Worm (Caenorhabditis elegans) whole organism, early embryonic: ENCODE results near the gene dpy-13.
"Not testable (repeated sequence)": the region's sequence is repeated elsewhere in the genome, so short reads cannot be mapped to it uniquely, and the experiment has no call there.

ENCODE experiments used
- B0310.2 ChIP-seq: sonication (generic microtip); optimal IDR thresholded peaks from 2 replicates; lab custom pipeline; 2016; ENCODE audit warnings: mild to moderate bottlenecking, missing genetic modification characterization, missing compliant biosample characterization
- F13C5.2 ChIP-seq: sonication (generic microtip); optimal IDR thresholded peaks from 2 replicates; lab custom pipeline; 2017; ENCODE audit warnings: mild to moderate bottlenecking, missing genetic modification characterization, inconsistent platforms, missing compliant biosample characterization
- aly-1 ChIP-seq: sonication (generic microtip); optimal IDR thresholded peaks from 2 replicates; lab custom pipeline; 2016; ENCODE audit warnings: missing genetic modification characterization, missing compliant biosample characterization
- ama-1 ChIP-seq: fragments of 150-350 bp; optimal IDR thresholded peaks from 2 replicates; lab custom pipeline; 2014
- ceh-13 ChIP-seq: fragments of 200-800 bp; sonication (Bioruptor generic); optimal IDR thresholded peaks from 2 replicates; lab custom pipeline; 2018; ENCODE audit warnings: mild to moderate bottlenecking, missing genetic modification characterization, missing compliant biosample characterization
- ceh-36 ChIP-seq: sonication (generic microtip); optimal IDR thresholded peaks from 2 replicates; lab custom pipeline; 2016; ENCODE audit warnings: missing genetic modification characterization, inconsistent platforms, missing compliant biosample characterization
- ets-7 ChIP-seq: sonication (generic microtip); optimal IDR thresholded peaks from 2 replicates; lab custom pipeline; 2016; ENCODE audit warnings: missing genotype, missing genetic modification characterization, missing compliant biosample characterization
- flt-1 ChIP-seq: fragments of 200-800 bp; sonication (Bioruptor generic); IDR thresholded peaks from 2 replicates; pipeline ENCODE4 v1.3.6; 2022; ENCODE audit warnings: missing genetic modification characterization, missing compliant biosample characterization
- hmbx-1 ChIP-seq: sonication (generic microtip); optimal IDR thresholded peaks from 2 replicates; lab custom pipeline; 2016; ENCODE audit warnings: mild to moderate bottlenecking, missing genetic modification characterization, missing compliant biosample characterization
- hmg-4 ChIP-seq: fragments of 200-800 bp; sonication (Bioruptor generic); optimal IDR thresholded peaks from 2 replicates; lab custom pipeline; 2018; ENCODE audit warnings: mild to moderate bottlenecking, missing genetic modification characterization, missing compliant biosample characterization
- hnd-1 ChIP-seq: sonication (generic microtip); optimal IDR thresholded peaks from 2 replicates; lab custom pipeline; 2016; ENCODE audit warnings: missing genetic modification characterization, missing compliant biosample characterization
- pes-1 ChIP-seq: fragments of 200-800 bp; sonication (Bioruptor generic); IDR thresholded peaks from 2 replicates; pipeline ENCODE4 v1.3.6; 2022; ENCODE audit warnings: missing genetic modification reagents, missing genetic modification characterization, missing compliant biosample characterization
- scrt-1 ChIP-seq: fragments of 200-800 bp; sonication (Bioruptor generic); IDR thresholded peaks from 2 replicates; pipeline ENCODE4 v1.3.6; 2022; ENCODE audit warnings: missing genetic modification characterization, missing compliant biosample characterization
- sea-1 ChIP-seq: fragments of 200-800 bp; sonication (Bioruptor generic); conservative IDR thresholded peaks from 2 replicates; pipeline ENCODE4 v1.3.6; 2022; ENCODE audit warnings: missing genetic modification characterization, missing compliant biosample characterization
- tbx-11 ChIP-seq: fragments of 200-800 bp; sonication (Bioruptor generic); IDR thresholded peaks from 2 replicates; pipeline ENCODE4 v1.3.6; 2022; ENCODE audit warnings: missing genetic modification characterization, missing compliant biosample characterization
- tbx-37 ChIP-seq: fragments of 200-800 bp; sonication (Bioruptor generic); conservative IDR thresholded peaks from 2 replicates; pipeline ENCODE4 v1.3.6; 2022; ENCODE audit warnings: missing genetic modification reagents, missing genetic modification characterization, missing compliant biosample characterization
- tra-4 ChIP-seq: sonication (generic microtip); optimal IDR thresholded peaks from 2 replicates; lab custom pipeline; 2017; ENCODE audit warnings: missing genetic modification characterization, missing compliant biosample characterization

dpy-13 gene

ce11 chrIV:4235315-4236024, at the start of gene dpy-13, which contains the start of gene zipt-2.2:
TSS of gene dpy-13 (plus strand) at chrIV:4235614.
TSS of gene zipt-2.2 (minus strand) at chrIV:4235365.
- no peak for TF ChIP-seq tbx-11 (GFP tag; lab: Robert Waterston, UW)
- TF ChIP-seq sea-1 (GFP tag; lab: Robert Waterston, UW), result no peak
- TF ChIP-seq tra-4 (tag; lab: Kevin White, UChicago), result no peak
- TF ChIP-seq scrt-1 (GFP tag; lab: Robert Waterston, UW), result no peak
- no peak for TF ChIP-seq hmbx-1 (tag; lab: Kevin White, UChicago)
- TF ChIP-seq flt-1 (GFP tag; lab: Robert Waterston, UW), result no peak
- no peak for TF ChIP-seq F13C5.2
- TF ChIP-seq ceh-36 (tag; lab: Kevin White, UChicago), result no peak
- TF ChIP-seq aly-1 (tag; lab: Kevin White, UChicago), result no peak
- no peak for TF ChIP-seq ama-1 (lab: Kevin White, UChicago)
- no peak for TF ChIP-seq B0310.2 (tag; lab: Kevin White, UChicago)

ce11 chrIV:4186099-4186498, 49.3 kb upstream of the dpy-13 start, which contains the start of gene K08D10.11:
TSS of gene K08D10.11 (minus strand) at chrIV:4186199.
- not testable (repeated sequence) for TF ChIP-seq F13C5.2; tra-4 (tag; lab: Kevin White, UChicago); pes-1 (GFP tag; lab: Robert Waterston, UW)

- TF ChIP-seq hmbx-1 (tag; lab: Kevin White, UChicago); ama-1 (lab: Kevin White, UChicago); ets-7: not testable (repeated sequence)
Observed at ce11 chrIV:4196729-4197128, 38.7 kb upstream of the dpy-13 start, which contains the start of gene K06B9.6. TSS of gene K06B9.6 (minus strand) at chrIV:4196829.

ce11 chrIV:4197167-4197566, 38.2 kb upstream of the dpy-13 start, which contains the start of gene cyp-25A6:
TSS of gene cyp-25A6 (plus strand) at chrIV:4197467.
- not testable (repeated sequence) for TF ChIP-seq pes-1 (GFP tag; lab: Robert Waterston, UW); sea-1 (GFP tag; lab: Robert Waterston, UW); B0310.2 (tag; lab: Kevin White, UChicago)

- no peak for TF ChIP-seq hmbx-1 (tag; lab: Kevin White, UChicago)
- TF ChIP-seq sea-1 (GFP tag; lab: Robert Waterston, UW), result no peak
- TF ChIP-seq flt-1 (GFP tag; lab: Robert Waterston, UW), result no peak
- TF ChIP-seq tra-4 (tag; lab: Kevin White, UChicago), result no peak
- TF ChIP-seq hnd-1 (tag; lab: Kevin White, UChicago), result no peak
- TF ChIP-seq scrt-1 (GFP tag; lab: Robert Waterston, UW), result no peak
- no peak for TF ChIP-seq pes-1 (GFP tag; lab: Robert Waterston, UW)
- TF ChIP-seq tbx-11 (GFP tag; lab: Robert Waterston, UW), result no peak
- TF ChIP-seq hmg-4, result no peak
- TF ChIP-seq ceh-36 (tag; lab: Kevin White, UChicago), result no peak
- no peak for TF ChIP-seq ama-1 (lab: Kevin White, UChicago)
- no peak for TF ChIP-seq ets-7
Observed at ce11 chrIV:4204275-4204674, 31.1 kb upstream of the dpy-13 start, which contains the start of gene pax-2. TSS of gene pax-2 (minus strand) at chrIV:4204375.

- TF ChIP-seq hmbx-1 (tag; lab: Kevin White, UChicago) (no peak), ceh-13 (no peak), F13C5.2 (no peak), ets-7 (no peak), flt-1 (GFP tag; lab: Robert Waterston, UW) (no peak), tra-4 (tag; lab: Kevin White, UChicago) (no peak), ceh-36 (tag; lab: Kevin White, UChicago) (no peak), hmg-4 (no peak), ama-1 (lab: Kevin White, UChicago) (no peak), aly-1 (tag; lab: Kevin White, UChicago) (no peak), sea-1 (GFP tag; lab: Robert Waterston, UW) (no peak), tbx-37 (GFP tag; lab: Robert Waterston, UW) (no peak), scrt-1 (GFP tag; lab: Robert Waterston, UW) (no peak), tbx-11 (GFP tag; lab: Robert Waterston, UW) (no peak), B0310.2 (tag; lab: Kevin White, UChicago) (no peak), pes-1 (GFP tag; lab: Robert Waterston, UW) (no peak), hnd-1 (tag; lab: Kevin White, UChicago) (no peak)
Observed at ce11 chrIV:4207088-4207487, 28.3 kb upstream of the dpy-13 start, which contains the start of gene osgn-1. TSS of gene osgn-1 (plus strand) at chrIV:4207388.

ce11 chrIV:4209084-4209483, 26.3 kb upstream of the dpy-13 start:
- TF ChIP-seq aly-1 (tag; lab: Kevin White, UChicago) (no peak), ceh-36 (tag; lab: Kevin White, UChicago) (no peak), hmbx-1 (tag; lab: Kevin White, UChicago) (no peak), hmg-4 (no peak), pes-1 (GFP tag; lab: Robert Waterston, UW) (no peak), flt-1 (GFP tag; lab: Robert Waterston, UW) (no peak), ets-7 (no peak)

- no peak for TF ChIP-seq ets-7
- TF ChIP-seq flt-1 (GFP tag; lab: Robert Waterston, UW), result no peak
- TF ChIP-seq F13C5.2, result no peak
- no peak for TF ChIP-seq hmbx-1 (tag; lab: Kevin White, UChicago)
- TF ChIP-seq aly-1 (tag; lab: Kevin White, UChicago), result no peak
- TF ChIP-seq tbx-37 (GFP tag; lab: Robert Waterston, UW), result no peak
Observed at ce11 chrIV:4210868-4211267, 24.5 kb upstream of the dpy-13 start.
